Fruit fly (Drosophila melanogaster) whole organism, embryonic: Measurements from ENCODE around the gene CG9184.

Experiments used
- Antp ChIP-seq: fragments of 200-800 bp; sonication (Bioruptor generic); optimal IDR thresholded peaks from 3 replicates; lab custom pipeline; 2016; ENCODE audit warnings: missing biosample characterization, missing genetic modification characterization
- CG10209 ChIP-seq: fragments of 200-800 bp; sonication (Bioruptor generic); optimal IDR thresholded peaks from 3 replicates; lab custom pipeline; 2017; ENCODE audit warnings: missing biosample characterization, mild to moderate bottlenecking, missing genetic modification characterization, missing genetic modification reagents
- CG10431 ChIP-seq: fragments of 200-800 bp; sonication (Bioruptor generic); optimal IDR thresholded peaks from 3 replicates; lab custom pipeline; 2018; ENCODE audit warnings: missing biosample characterization, mild to moderate bottlenecking, missing genetic modification characterization
- CG11504 ChIP-seq: fragments of 200-800 bp; sonication (Bioruptor generic); optimal IDR thresholded peaks from 3 replicates; lab custom pipeline; 2019; ENCODE audit warnings: missing biosample characterization, mild to moderate bottlenecking, missing genetic modification characterization, moderate library complexity
- CG12155 ChIP-seq: fragments of 200-800 bp; sonication (Bioruptor generic); optimal IDR thresholded peaks from 3 replicates; lab custom pipeline; 2016; ENCODE audit warnings: missing biosample characterization, missing genetic modification characterization
- CG14710 ChIP-seq: fragments of 200-800 bp; sonication (Bioruptor generic); optimal IDR thresholded peaks from 3 replicates; lab custom pipeline; 2019; ENCODE audit warnings: missing biosample characterization, mild to moderate bottlenecking, missing genetic modification characterization, moderate library complexity
- CG15073 ChIP-seq: fragments of 200-800 bp; sonication (Bioruptor generic); optimal IDR thresholded peaks from 2 replicates; lab custom pipeline; 2016; ENCODE audit warnings: missing biosample characterization, missing genetic modification characterization
- CG15479 ChIP-seq: fragments of 200-800 bp; sonication (Bioruptor generic); optimal IDR thresholded peaks from 3 replicates; lab custom pipeline; 2019; ENCODE audit warnings: missing biosample characterization, mild to moderate bottlenecking, missing genetic modification characterization, moderate library complexity
- CG15601 ChIP-seq: fragments of 200-800 bp; sonication (Bioruptor generic); optimal IDR thresholded peaks from 3 replicates; lab custom pipeline; 2019; ENCODE audit warnings: missing biosample characterization, mild to moderate bottlenecking, missing genetic modification characterization, moderate library complexity
- CG15696 ChIP-seq: fragments of 200-800 bp; sonication (Bioruptor generic); optimal IDR thresholded peaks from 2 replicates; lab custom pipeline; 2019; ENCODE audit warnings: missing biosample characterization, mild to moderate bottlenecking, missing genetic modification characterization, moderate library complexity
- CG1832 ChIP-seq: fragments of 200-800 bp; sonication (Bioruptor generic); optimal IDR thresholded peaks from 2 replicates; lab custom pipeline; 2017; ENCODE audit warnings: missing biosample characterization, mild to moderate bottlenecking, missing genetic modification characterization, inconsistent platforms
- CG2120 ChIP-seq: fragments of 200-800 bp; sonication (Bioruptor generic); optimal IDR thresholded peaks from 3 replicates; lab custom pipeline; 2016; ENCODE audit warnings: missing biosample characterization, missing genetic modification characterization
- CG2889 ChIP-seq: fragments of 200-800 bp; sonication (Bioruptor generic); IDR thresholded peaks from 3 replicates; pipeline ENCODE4 v1.3.6; 2022; ENCODE audit warnings: missing biosample characterization, missing genetic modification characterization
- CG30403 ChIP-seq: fragments of 200-800 bp; sonication (Bioruptor generic); optimal IDR thresholded peaks from 3 replicates; lab custom pipeline; 2016; ENCODE audit warnings: missing biosample characterization, missing genetic modification characterization
- CG31388 ChIP-seq: fragments of 200-800 bp; sonication (Bioruptor generic); optimal IDR thresholded peaks from 2 replicates; lab custom pipeline; 2016; ENCODE audit warnings: missing biosample characterization, missing genetic modification characterization
- CG42726 ChIP-seq: fragments of 200-800 bp; sonication (Bioruptor generic); IDR thresholded peaks from 2 replicates; pipeline ENCODE4 v1.3.6; 2022; ENCODE audit warnings: missing biosample characterization, missing genetic modification characterization; ENCODE audit not compliant: partially characterized antibody
- CG6175 ChIP-seq: fragments of 200-800 bp; sonication (Bioruptor generic); IDR thresholded peaks from 3 replicates; pipeline ENCODE4 v1.3.6; 2022; ENCODE audit warnings: missing biosample characterization, missing genetic modification characterization
- CG9727 ChIP-seq: fragments of 200-800 bp; sonication (Bioruptor generic); optimal IDR thresholded peaks from 3 replicates; lab custom pipeline; 2017; ENCODE audit warnings: missing biosample characterization, mild to moderate bottlenecking, missing genetic modification characterization
- CG9876 ChIP-seq: fragments of 200-800 bp; sonication (Bioruptor generic); optimal IDR thresholded peaks from 2 replicates; lab custom pipeline; 2016; ENCODE audit warnings: missing biosample characterization, missing genetic modification characterization
- D ChIP-seq, 2 experiments: fragments of 200-800 bp in 1 of 2; fragments of >200 bp in 1 of 2; sonication (Bioruptor generic) in 1 of 2; optimal IDR thresholded peaks; 2 replicates in 1 of 2; 3 replicates in 1 of 2; lab custom pipeline; 2017; ENCODE audit warnings: mild to moderate bottlenecking in 1 of 2, missing biosample characterization in 1 of 2, missing genetic modification characterization in 1 of 2, missing genetic modification reagents in 1 of 2
- Ets65A ChIP-seq: fragments of 200-800 bp; sonication (Bioruptor generic); peaks from one replicate; lab custom pipeline; 2016; ENCODE audit warnings: missing biosample characterization, missing genetic modification characterization
- Fer3 ChIP-seq: fragments of 200-800 bp; sonication (Bioruptor generic); optimal IDR thresholded peaks from 2 replicates; lab custom pipeline; 2018; ENCODE audit warnings: missing biosample characterization, mild to moderate bottlenecking, missing genetic modification characterization, moderate library complexity
- NFAT ChIP-seq: fragments of 200-800 bp; sonication (Bioruptor generic); IDR thresholded peaks from 2 replicates; pipeline ENCODE4 v1.3.6; 2022; ENCODE audit warnings: missing biosample characterization, missing genetic modification characterization
- Nf-YA ChIP-seq: fragments of 200-800 bp; sonication (Bioruptor generic); IDR thresholded peaks from 2 replicates; pipeline ENCODE4 v1.3.6; 2022; ENCODE audit warnings: missing biosample characterization, missing genetic modification characterization
- Nf-YB ChIP-seq: fragments of 200-800 bp; sonication (Bioruptor generic); optimal IDR thresholded peaks from 3 replicates; lab custom pipeline; 2019; ENCODE audit warnings: missing biosample characterization, mild to moderate bottlenecking, missing genetic modification characterization, moderate library complexity
- Nf-YC ChIP-seq: fragments of 200-800 bp; optimal IDR thresholded peaks from 3 replicates; lab custom pipeline; 2019; ENCODE audit warnings: missing biosample characterization, mild to moderate bottlenecking, missing genetic modification characterization, moderate library complexity
- Spps ChIP-seq: fragments of 200-800 bp; sonication (Bioruptor generic); optimal IDR thresholded peaks from 2 replicates; lab custom pipeline; 2018; ENCODE audit warnings: missing biosample characterization, mild to moderate bottlenecking, missing genetic modification characterization
- Usf ChIP-seq: fragments of 200-800 bp; sonication (Bioruptor generic); optimal IDR thresholded peaks from 2 replicates; lab custom pipeline; 2017; ENCODE audit warnings: missing genotype, missing biosample characterization, missing genetic modification characterization
- Vsx1 ChIP-seq: fragments of 200-800 bp; sonication (Bioruptor generic); optimal IDR thresholded peaks from 2 replicates; lab custom pipeline; 2017; ENCODE audit warnings: missing biosample characterization, mild to moderate bottlenecking, missing genetic modification characterization, missing genetic modification reagents
- ab ChIP-seq: fragments of 200-800 bp; sonication (Bioruptor generic); optimal IDR thresholded peaks from 2 replicates; lab custom pipeline; 2016; ENCODE audit warnings: missing biosample characterization, missing genetic modification characterization
- caup ChIP-seq: fragments of 200-800 bp; sonication (Bioruptor generic); optimal IDR thresholded peaks from 3 replicates; lab custom pipeline; 2017; ENCODE audit warnings: missing biosample characterization, mild to moderate bottlenecking, missing genetic modification characterization, moderate library complexity; ENCODE audit not compliant: severe bottlenecking
- dan ChIP-seq: fragments of 200-800 bp; sonication (Bioruptor generic); IDR thresholded peaks from 2 replicates; pipeline ENCODE4 v1.3.6; 2022; ENCODE audit warnings: missing biosample characterization, missing genetic modification characterization
- danr ChIP-seq: fragments of 200-800 bp; sonication (Bioruptor generic); IDR thresholded peaks from 2 replicates; pipeline ENCODE4 v1.3.6; 2022; ENCODE audit warnings: missing biosample characterization, missing genetic modification characterization
- exex ChIP-seq: fragments of 200-800 bp; sonication (Bioruptor generic); optimal IDR thresholded peaks from 4 replicates; lab custom pipeline; 2018; ENCODE audit warnings: missing biosample characterization, mild to moderate bottlenecking, missing genetic modification characterization, moderate library complexity
- h ChIP-seq: fragments of >200 bp; optimal IDR thresholded peaks from 2 replicates; lab custom pipeline; 2017
- hth ChIP-seq: fragments of >200 bp; optimal IDR thresholded peaks from 2 replicates; lab custom pipeline; 2017; ENCODE audit warnings: inconsistent platforms
- jigr1 ChIP-seq: fragments of 200-800 bp; sonication (Bioruptor generic); IDR thresholded peaks from 3 replicates; pipeline ENCODE4 v1.3.6; 2022; ENCODE audit warnings: missing biosample characterization, missing genetic modification characterization
- nom ChIP-seq: fragments of 200-800 bp; sonication (Bioruptor generic); optimal IDR thresholded peaks from 2 replicates; lab custom pipeline; 2017; ENCODE audit warnings: missing biosample characterization, missing genetic modification characterization, mild to moderate bottlenecking, moderate library complexity, missing genetic modification reagents
- peb ChIP-seq: fragments of 200-800 bp; sonication (Bioruptor generic); IDR thresholded peaks from 2 replicates; pipeline ENCODE4 v1.3.6; 2022; ENCODE audit warnings: missing biosample characterization, missing genetic modification characterization
- rib ChIP-seq: fragments of 200-800 bp; sonication (Bioruptor generic); IDR thresholded peaks from 2 replicates; pipeline ENCODE4 v1.3.6; 2022; ENCODE audit warnings: missing biosample characterization, missing genetic modification characterization
- tll ChIP-seq, 2 experiments: fragments of 200-800 bp in 1 of 2; fragments of >200 bp in 1 of 2; sonication (Bioruptor generic) in 1 of 2; optimal IDR thresholded peaks; 2 replicates each; lab custom pipeline; 2017 to 2019; ENCODE audit warnings: missing biosample characterization in 2 of 2, missing genetic modification characterization in 2 of 2, mild to moderate bottlenecking in 1 of 2, moderate library complexity in 1 of 2
- trh ChIP-seq: fragments of 200-800 bp; sonication (Bioruptor generic); optimal IDR thresholded peaks from 2 replicates; lab custom pipeline; 2016; ENCODE audit warnings: missing biosample characterization, missing genetic modification characterization
- twi ChIP-seq: fragments of 200-800 bp; optimal IDR thresholded peaks from 2 replicates; lab custom pipeline; 2019; ENCODE audit warnings: missing biosample characterization, mild to moderate bottlenecking, missing genetic modification characterization, moderate library complexity
- tx ChIP-seq: fragments of 200-800 bp; sonication (Bioruptor generic); optimal IDR thresholded peaks from 2 replicates; lab custom pipeline; 2016; ENCODE audit warnings: missing biosample characterization, missing genetic modification characterization
- zen ChIP-seq: fragments of 200-800 bp; sonication (Bioruptor generic); optimal IDR thresholded peaks from 3 replicates; lab custom pipeline; 2018; ENCODE audit warnings: missing biosample characterization, mild to moderate bottlenecking, missing genetic modification characterization, moderate library complexity

CG9184 gene

dm6 chr3L:1364368-1364767, 41.8 kb upstream of the CG9184 start:
- TF ChIP-seq Antp (GFP tag; lab: Kevin White, UChicago) (no peak), CG1832 (GFP tag; lab: Kevin White, UChicago) (peak; percentile 46), CG15696 (tag; lab: Kevin White, UChicago) (no peak), CG2889 (GFP tag; lab: Robert Waterston, UW) (no peak), CG9727 (GFP tag; lab: Kevin White, UChicago) (no peak), CG12155 (no peak), D (optimal IDR thresholded peaks at IDR 0.05; lab: Kevin White, UChicago) (no peak), D (GFP tag; optimal IDR thresholded peaks at IDR 0.05; lab: Kevin White, UChicago) (no peak), danr (GFP tag; lab: Robert Waterston, UW) (no peak), CG2120 (no peak), exex (tag; lab: Kevin White, UChicago) (no peak), tx (GFP tag; lab: Kevin White, UChicago) (no peak), rib (GFP tag; lab: Robert Waterston, UW) (no peak), CG15073 (GFP tag; lab: Kevin White, UChicago) (no peak), CG30403 (GFP tag; lab: Kevin White, UChicago) (no peak), CG6175 (GFP tag; lab: Robert Waterston, UW) (no peak), peb (GFP tag; lab: Robert Waterston, UW) (no peak), NFAT (GFP tag; lab: Robert Waterston, UW) (no peak), CG11504 (tag; lab: Kevin White, UChicago) (no peak), tll (GFP tag; optimal IDR thresholded peaks at IDR 0.05; lab: Kevin White, UChicago) (peak in 1 of 2 experiments; percentile 84), dan (no peak), CG15479 (GFP tag; lab: Kevin White, UChicago) (no peak), twi (tag; lab: Kevin White, UChicago) (no peak), Ets65A (GFP tag; lab: Kevin White, UChicago) (peak; percentile 56), hth (no peak), CG42726 (GFP tag; lab: Robert Waterston, UW) (no peak), Nf-YB (GFP tag; lab: Kevin White, UChicago) (peak; percentile 95), CG15601 (tag; lab: Kevin White, UChicago) (no peak), caup (GFP tag; lab: Kevin White, UChicago) (no peak), trh (no peak), Nf-YA (peak; percentile 38; the same call in 1 of the 2 replicates), CG9876 (no peak), Nf-YC (tag; lab: Kevin White, UChicago) (peak; percentile 83), nom (no peak), zen (tag; lab: Kevin White, UChicago) (peak; percentile 37), h (lab: Kevin White, UChicago) (no peak), jigr1 (GFP tag; lab: Robert Waterston, UW) (no peak), ab (GFP tag; lab: Kevin White, UChicago) (no peak), CG31388 (GFP tag; lab: Kevin White, UChicago) (no peak), Spps (tag; lab: Kevin White, UChicago) (no peak), Usf (GFP tag; lab: Kevin White, UChicago) (no peak), Fer3 (tag; lab: Kevin White, UChicago) (no peak), CG10431 (GFP tag; lab: Kevin White, UChicago) (no peak), CG10209 (no peak), Vsx1 (GFP tag; lab: Kevin White, UChicago) (no peak), CG14710 (no peak)
